Worm (Caenorhabditis elegans) whole organism, mixed stage, embryonic: ENCODE data around the gene spsb-2.

Source experiments
- ham-2 ChIP-seq: fragments of 200-800 bp; sonication (Bioruptor generic); optimal IDR thresholded peaks from 2 replicates; lab custom pipeline; 2018; ENCODE audit warnings: mild to moderate bottlenecking, missing genetic modification characterization, missing compliant biosample characterization
- lin-13 ChIP-seq: fragments of 150-350 bp; optimal IDR thresholded peaks from 2 replicates; lab custom pipeline; 2014; ENCODE audit warnings: missing biosample characterization, missing genetic modification characterization
- mab-5 ChIP-seq: fragments of 150-350 bp; optimal IDR thresholded peaks from 2 replicates; lab custom pipeline; 2014; ENCODE audit warnings: missing biosample characterization, missing genetic modification characterization
- nhr-12 ChIP-seq: fragments of 150-350 bp; optimal IDR thresholded peaks from 2 replicates; lab custom pipeline; 2014; ENCODE audit warnings: missing biosample characterization, missing genetic modification characterization
- nhr-76 ChIP-seq: sonication (generic microtip); optimal IDR thresholded peaks from 2 replicates; lab custom pipeline; 2017; ENCODE audit warnings: missing biosample characterization, missing genetic modification characterization
- snpc-4 ChIP-seq: fragments of 150-350 bp; optimal IDR thresholded peaks from 2 replicates; lab custom pipeline; 2014; ENCODE audit warnings: missing biosample characterization, missing genetic modification characterization
- unc-62 ChIP-seq: fragments of 150-350 bp; optimal IDR thresholded peaks from 2 replicates; lab custom pipeline; 2014; ENCODE audit warnings: missing biosample characterization, missing genetic modification reagents, missing genetic modification characterization

DNA sequence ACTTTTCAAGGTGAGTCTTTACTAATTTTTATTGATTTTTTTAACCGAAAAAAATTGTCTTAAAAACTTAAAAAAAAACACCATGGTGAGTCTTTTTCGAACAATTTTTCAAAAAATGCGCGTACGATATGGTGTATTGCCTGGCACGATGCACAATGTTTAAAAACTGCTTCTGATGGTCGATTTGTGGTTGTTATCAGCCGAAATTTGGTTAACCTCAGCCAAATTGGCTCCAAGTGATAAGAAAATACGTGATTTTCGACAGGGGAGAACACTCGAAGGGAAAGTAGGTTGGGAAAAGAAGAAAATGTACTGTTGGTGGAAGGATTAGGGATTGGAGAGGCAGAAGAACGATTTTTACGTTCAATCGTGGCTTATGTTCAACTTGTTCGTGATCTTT is 22.6 kb upstream of the spsb-2 start:
- no peak for TF ChIP-seq lin-13 (tag; lab: Kevin White, UChicago)
- TF ChIP-seq snpc-4 (tag; lab: Kevin White, UChicago), result no peak
- TF ChIP-seq mab-5, result no peak
- TF ChIP-seq nhr-12 (tag; lab: Kevin White, UChicago), result no peak
- TF ChIP-seq nhr-76 (tag; lab: Kevin White, UChicago), result no peak
- no peak for TF ChIP-seq ham-2
- TF ChIP-seq unc-62 (GFP tag; lab: Kevin White, UChicago), result no peak
